Fruit fly (Drosophila melanogaster) S2 (cell line): ENCODE measurements around the gene Svip.

Source experiments
- CG8478 ChIP-seq: fragments of >200 bp; optimal IDR thresholded peaks from 2 replicates; lab custom pipeline; 2018
- CTCF ChIP-seq, 2 experiments: fragments of >200 bp; optimal IDR thresholded peaks; 2 replicates each; lab custom pipeline; 2018

Gene Svip

DNA sequence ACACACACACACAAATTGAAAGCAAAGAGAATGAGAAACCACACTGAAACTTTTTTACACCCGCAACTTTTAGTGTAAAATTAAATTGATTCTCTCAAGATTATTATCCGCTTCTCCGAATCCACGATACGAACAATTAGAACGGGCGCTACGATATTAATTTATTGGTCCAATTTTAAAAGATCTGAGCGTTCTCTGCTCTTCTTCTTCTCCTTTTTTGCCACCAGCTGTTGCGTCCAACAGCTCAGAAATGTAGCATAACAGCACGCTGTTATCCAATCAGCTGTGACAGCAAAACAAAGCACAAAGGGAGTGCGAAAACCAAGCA lies at the start of gene Svip, which contains the start of gene UGP:
Gene Svip (plus strand): TSS at position 287 of the 328 bp plus-strand sequence.
Gene UGP (minus strand): TSS at position 223 of the 328 bp plus-strand sequence.
- no peak for TF ChIP-seq CG8478
- TF ChIP-seq CTCF (optimal IDR thresholded peaks at IDR 0.05; lab: Kevin White, UChicago): no peak

DNA sequence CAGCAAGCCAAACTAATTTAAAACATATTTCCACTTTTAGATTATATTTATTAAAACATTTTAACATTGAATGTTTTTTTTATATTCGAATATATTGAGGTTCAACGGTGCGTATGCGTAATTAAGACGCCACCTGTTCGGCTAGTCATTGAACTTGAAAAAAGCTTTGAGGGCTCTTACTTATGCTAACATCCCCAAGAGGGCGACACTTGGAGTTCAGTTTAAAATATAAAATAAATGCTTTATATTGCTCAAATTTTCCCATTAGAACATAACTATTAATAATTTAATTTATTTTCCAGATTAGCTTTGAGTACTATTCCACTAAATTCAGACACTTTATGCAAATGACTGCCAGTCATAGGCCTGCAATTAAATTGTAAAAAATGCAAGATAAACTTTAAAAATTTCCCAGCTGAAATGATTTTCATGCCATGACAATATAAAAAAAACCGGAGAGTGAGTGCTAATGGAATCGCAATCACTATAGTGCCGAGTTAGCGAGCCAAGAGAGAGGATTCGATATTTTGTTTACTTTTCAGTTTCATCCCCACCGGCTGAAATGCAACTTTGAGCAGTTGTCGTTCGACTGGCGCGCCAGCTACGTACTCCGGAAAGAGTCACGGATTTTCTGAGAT lies 24.9 kb upstream of the Svip start, which contains the start of gene PGRP-LA:
Gene PGRP-LA (plus strand): TSS at position 588 of the 638 bp plus-strand sequence.
- TF ChIP-seq CG8478: no peak
- peak in 1 of 2 experiments; percentile 14 for TF ChIP-seq CTCF (optimal IDR thresholded peaks at IDR 0.05; lab: Kevin White, UChicago)

DNA sequence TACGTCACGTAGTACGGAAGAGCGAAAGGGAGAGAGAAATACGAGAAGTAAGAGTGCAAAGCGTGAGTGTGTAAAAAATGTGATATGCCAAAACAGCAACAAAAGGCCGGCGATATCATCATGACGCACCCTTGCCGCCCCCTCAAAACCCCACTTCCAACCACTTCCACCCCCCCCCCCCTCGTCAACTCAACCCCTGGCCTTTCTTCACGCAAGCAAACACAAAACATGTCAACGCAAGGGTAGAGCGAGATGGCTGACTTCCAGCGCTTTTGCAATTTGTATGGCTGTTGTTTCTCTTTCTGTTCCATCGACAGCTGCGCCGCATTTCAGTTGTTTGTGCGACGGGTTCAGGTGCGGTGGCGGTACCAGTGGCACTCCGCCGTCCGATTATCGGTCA lies 23.1 kb upstream of the Svip start:
- TF ChIP-seq CTCF (optimal IDR thresholded peaks at IDR 0.05; lab: Kevin White, UChicago): no peak
- no peak for TF ChIP-seq CG8478

DNA sequence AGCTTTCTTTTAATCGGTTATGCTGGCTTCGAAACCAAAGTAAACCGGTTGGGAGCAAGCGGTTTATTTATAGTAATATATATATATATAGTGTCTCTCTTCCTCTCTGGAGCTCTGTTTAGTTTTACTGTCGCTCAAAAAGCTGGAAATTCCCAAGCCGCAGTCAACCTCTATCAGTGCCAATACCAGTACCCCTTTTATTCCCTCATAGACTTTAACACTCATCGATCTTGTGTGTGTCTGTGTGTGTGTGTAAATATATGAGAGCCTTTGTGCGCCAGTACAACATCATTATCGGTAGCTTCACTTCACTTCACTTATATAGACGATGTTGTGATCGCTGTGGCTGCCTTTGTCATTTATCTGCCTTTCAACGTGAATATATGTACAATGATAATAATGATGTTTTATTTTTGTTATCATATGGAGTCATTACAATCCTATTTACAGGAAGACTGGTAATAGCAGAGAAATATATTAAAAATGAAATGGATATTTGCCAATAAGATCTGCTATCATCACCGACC lies 20.8 kb upstream of the Svip start:
- no peak for TF ChIP-seq CTCF (optimal IDR thresholded peaks at IDR 0.05; lab: Kevin White, UChicago)
- no peak for TF ChIP-seq CG8478

DNA sequence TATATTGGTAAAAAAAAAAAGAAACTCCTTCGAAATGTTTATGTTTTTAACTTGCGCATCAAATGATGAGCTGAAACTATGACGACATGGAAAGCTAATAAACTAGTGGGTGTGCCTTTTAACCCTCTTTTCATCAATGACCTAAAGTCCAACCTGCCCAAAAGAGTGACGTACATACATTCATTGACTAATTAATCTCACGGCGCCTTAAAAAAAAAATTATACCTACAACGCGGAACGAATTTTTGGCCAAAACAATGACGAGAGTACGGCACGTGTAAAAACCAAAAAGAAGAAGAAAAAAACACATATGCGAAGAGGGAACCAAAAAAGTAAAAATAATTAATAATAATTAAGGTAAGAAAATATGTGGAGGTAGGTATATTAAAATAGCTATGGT lies 20.3 kb upstream of the Svip start, which contains the start of gene PGRP-LC:
Gene PGRP-LC (plus strand): TSS at position 301 of the 400 bp plus-strand sequence.
- TF ChIP-seq CTCF (optimal IDR thresholded peaks at IDR 0.05; lab: Kevin White, UChicago): no peak

DNA sequence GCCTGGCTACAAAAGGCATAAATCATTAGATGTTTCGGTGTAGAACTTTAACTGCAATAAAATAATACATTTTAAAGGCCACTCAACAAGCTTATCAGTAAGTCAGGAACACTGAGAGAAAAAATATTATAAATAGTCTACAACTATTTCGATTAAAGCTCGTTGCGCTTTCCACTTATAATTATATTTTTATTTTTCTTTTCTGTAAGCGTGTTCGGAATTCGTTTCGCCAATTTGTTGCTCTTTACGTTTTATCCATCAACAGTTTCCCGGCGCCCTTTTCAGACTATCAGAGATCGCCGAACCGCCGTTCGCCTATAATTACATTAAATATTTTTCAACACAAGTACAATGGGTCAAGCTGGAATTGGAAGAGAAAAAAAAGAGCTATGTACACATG lies 19.8 kb upstream of the Svip start:
- TF ChIP-seq CG8478 (no peak), CTCF (optimal IDR thresholded peaks at IDR 0.05; lab: Kevin White, UChicago) (no peak)

DNA sequence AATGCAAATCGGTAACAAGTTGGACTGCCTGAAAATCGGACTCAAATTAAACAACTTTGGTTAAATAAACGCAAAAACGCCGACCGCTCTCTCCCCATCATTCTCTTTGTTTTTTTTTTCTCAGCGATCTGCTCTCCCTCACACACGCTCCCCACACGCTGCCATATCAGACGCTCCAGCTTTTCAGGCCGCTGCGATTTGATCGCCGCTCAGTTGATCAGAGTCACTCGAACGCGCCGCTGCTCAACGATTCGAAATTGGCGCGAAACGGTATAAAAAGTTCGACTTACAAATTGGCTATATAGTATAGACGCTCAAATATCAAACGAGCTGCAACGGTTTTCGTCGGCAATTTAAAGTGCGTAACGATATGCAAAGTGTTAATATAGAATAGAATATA lies 18.6 kb upstream of the Svip start:
- TF ChIP-seq CTCF (optimal IDR thresholded peaks at IDR 0.05; lab: Kevin White, UChicago): no peak
- TF ChIP-seq CG8478: no peak

DNA sequence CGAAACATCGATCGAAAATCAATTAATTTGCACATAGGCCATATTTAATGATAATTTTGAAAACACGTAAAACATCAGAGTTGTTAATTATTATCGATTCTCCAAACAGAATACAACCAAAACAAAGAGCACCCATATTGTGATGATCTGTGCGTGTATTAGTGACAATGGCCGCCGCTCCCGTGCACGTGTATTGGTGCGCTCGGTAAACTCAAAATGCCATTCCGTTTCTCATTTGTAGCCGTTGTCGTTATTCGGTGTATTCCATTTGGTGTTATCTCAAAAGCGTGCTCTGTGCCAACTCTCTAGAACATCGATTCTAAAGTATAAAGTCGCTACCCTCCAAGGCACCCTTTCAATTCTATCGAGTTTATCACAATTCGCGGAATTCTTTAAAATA lies 18.0 kb upstream of the Svip start:
- TF ChIP-seq CG8478 (no peak), CTCF (optimal IDR thresholded peaks at IDR 0.05; lab: Kevin White, UChicago) (no peak)

DNA sequence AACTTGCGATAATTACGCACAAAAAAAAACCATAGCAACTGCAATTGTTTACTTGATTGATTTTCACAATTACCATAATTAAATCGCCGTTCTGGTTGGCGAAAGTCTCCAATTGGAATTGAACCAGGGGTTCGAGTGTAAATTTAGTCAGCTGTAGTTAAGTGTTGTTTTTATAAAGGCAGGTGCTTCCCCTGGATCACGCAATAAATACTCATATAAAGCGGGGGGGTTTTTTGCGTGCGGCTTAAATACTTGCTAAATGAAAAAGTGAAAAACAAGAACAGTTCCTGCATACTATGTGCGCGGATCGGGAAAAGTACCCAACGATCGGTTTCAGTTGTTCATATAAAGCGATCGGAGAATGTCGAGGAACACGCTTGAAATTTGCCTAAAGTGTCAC lies 14.8 kb upstream of the Svip start:
- TF ChIP-seq CG8478 (no peak), CTCF (optimal IDR thresholded peaks at IDR 0.05; lab: Kevin White, UChicago) (no peak)

DNA sequence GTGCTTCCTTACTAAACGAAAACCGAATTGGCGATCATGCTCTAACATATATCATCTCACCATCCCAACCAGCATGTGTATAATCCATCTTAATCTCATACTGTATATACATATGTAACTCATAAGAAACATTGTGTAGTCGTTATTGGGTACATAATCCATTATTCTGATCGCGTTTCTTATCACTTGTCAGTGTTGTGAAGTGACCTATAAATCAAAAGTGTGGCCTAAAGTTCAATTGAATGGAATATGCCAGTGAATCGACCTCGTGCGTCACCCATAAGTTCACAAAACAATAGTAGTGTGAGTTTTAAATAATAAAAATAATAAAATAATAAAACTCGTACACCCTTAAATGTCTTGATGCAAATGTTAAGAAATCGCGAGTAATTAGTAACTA lies 13.6 kb upstream of the Svip start:
- TF ChIP-seq CG8478: no peak
- TF ChIP-seq CTCF (optimal IDR thresholded peaks at IDR 0.05; lab: Kevin White, UChicago): no peak

DNA sequence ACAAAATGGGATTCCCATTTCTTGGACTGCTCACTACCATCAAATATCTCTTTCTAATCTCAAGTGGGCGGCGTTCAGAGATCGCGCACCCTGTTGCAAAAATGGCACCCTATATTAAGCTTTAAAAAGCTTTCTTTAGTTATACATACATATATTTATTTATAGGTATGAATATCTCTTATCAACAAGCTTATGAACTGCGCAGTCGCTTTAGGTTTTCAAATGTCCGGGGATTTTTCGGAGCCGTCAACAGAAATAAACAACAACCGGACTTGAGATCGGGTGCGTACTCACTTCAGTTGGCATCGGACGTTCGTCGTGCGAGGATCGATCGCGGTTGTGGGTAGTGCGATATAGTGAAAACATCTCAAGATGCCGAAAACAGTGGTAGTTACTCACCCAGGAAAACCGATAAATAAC lies 9.5 kb upstream of the Svip start, which contains the start of gene PGRP-LF:
Gene PGRP-LF (plus strand): TSS at position 296 of the 420 bp plus-strand sequence.
- no peak for TF ChIP-seq CTCF (optimal IDR thresholded peaks at IDR 0.05; lab: Kevin White, UChicago)
- TF ChIP-seq CG8478: no peak

DNA sequence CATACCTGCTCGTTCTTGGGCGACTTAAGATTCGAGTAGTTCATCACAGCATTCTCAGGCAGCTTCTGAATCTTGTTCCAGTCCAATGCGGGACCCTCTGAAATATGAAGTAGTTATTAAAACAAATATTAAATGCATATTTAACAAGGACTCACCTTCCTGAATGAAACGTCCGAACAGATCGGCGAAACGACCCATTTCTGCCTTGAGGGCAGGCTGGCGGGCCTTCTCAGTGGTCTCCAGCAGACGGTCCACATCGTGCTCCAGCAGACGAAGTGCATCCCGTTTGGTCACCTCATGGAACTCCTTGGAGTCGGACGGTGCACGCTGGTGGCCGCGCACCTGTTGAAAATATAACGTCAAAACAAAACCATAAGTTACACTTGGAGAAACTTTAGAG lies 5.1 kb upstream of the Svip start, which contains the start of gene CG32040:
Gene CG32040 (plus strand): TSS at position 301 of the 400 bp plus-strand sequence.
- TF ChIP-seq CG8478 (no peak), CTCF (optimal IDR thresholded peaks at IDR 0.05; lab: Kevin White, UChicago) (no peak)

DNA sequence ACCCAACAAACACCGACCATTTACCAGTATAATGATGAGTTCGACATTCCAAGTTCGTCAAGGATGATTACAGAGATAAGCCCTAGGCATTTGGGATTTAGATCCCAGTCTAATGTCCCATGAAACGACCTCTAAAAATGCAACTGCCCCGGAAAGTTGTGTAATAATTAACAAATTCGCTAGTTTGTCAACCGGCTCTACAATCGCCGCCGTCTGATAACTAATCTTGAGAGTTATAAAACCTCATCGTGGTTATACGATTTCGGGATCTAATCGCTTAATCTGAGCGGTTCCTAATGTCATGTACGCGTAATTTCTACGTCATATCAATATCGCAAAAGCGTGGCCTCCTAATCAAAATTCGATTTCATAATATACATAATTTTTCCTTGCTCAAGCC lies 3.2 kb upstream of the Svip start:
- TF ChIP-seq CTCF (optimal IDR thresholded peaks at IDR 0.05; lab: Kevin White, UChicago): no peak
- no peak for TF ChIP-seq CG8478

DNA sequence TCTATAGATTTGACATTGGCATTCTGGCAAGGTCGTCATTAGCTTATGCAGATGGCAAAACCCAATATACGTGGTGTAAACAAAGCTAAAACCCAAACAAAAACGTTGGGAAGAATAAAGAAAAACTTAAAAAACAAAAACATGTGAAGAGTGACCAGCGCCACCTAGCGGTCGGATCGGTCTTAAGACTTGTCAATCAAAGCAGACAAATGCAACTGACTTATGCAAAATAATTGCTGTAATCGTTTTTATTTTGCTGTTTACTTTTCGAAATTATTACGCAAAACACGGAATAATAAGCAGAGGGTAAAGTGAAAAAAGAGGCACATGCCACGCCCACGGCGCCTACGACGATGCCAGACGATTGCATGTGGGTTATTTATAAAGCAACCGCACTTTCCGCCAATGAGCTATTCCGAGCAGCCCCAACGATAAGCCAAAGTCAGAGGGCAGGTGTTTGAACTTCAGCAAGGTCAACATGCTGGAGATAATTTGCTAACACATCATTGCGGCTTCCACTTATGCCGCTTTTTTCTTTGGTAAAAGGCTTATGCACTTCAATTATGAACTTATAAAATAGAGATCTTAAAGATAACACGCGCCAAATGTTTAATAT lies 2.6 kb upstream of the Svip start:
- TF ChIP-seq CTCF (optimal IDR thresholded peaks at IDR 0.05; lab: Kevin White, UChicago) (peak; percentile 83 to 84), CG8478 (no peak)

DNA sequence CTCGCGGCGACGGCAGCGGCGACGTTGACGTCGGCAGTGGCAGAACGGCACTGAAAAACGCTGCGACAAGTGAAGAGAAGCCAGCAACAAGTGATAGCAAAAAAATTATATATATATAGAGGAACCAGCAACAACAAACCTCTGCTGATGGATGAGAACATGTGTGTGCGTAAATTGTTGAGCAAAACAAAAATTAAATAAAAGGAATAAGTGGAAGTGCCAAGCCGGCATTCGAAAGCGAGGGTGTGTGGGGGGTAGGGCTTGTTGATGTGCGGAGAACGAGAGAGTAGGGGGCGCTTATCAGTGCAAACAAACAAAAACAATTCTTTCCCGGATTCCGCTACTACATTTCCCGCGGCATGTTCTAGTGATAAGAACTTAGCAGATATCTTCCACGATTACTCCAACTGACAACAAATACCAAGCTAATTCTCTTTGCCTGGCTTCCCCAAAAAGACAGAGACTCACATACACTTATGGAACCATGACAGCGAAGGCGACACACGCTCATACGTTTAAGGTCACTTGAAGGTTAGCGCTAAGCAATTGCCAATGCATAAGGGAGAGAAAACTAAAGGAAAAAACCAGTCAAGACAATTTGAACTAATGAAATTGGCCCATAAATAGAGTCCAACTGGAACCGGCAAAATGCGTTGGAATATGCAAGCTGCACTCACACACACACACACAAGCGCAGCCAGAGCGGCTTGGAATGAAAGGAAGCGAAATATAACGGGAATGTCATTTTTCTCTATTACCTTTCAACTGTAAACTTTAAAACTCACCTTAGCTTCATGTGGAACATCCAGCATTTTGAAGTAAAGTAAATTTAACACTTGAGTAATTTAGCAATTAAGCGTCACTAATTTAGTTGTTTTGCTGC lies 728 bp upstream of the Svip start:
- TF ChIP-seq CG8478: no peak
- TF ChIP-seq CTCF (optimal IDR thresholded peaks at IDR 0.05; lab: Kevin White, UChicago): no peak
